Worm (Caenorhabditis elegans) whole organism, late embryonic: ENCODE results near the gene fbxc-47.

Source experiments
- C08G9.2 ChIP-seq: sonication (generic microtip); optimal IDR thresholded peaks from 2 replicates; lab custom pipeline; 2016; ENCODE audit warnings: mild to moderate bottlenecking, missing genetic modification characterization, moderate library complexity, missing compliant biosample characterization
- C38D4.7 ChIP-seq: fragments of 200-800 bp; sonication (Bioruptor generic); optimal IDR thresholded peaks from 2 replicates; lab custom pipeline; 2018; ENCODE audit warnings: mild to moderate bottlenecking, missing genetic modification characterization, moderate library complexity, missing compliant biosample characterization
- K02D7.2 ChIP-seq: sonication (generic microtip); optimal IDR thresholded peaks from 2 replicates; lab custom pipeline; 2017; ENCODE audit warnings: mild to moderate bottlenecking, missing genetic modification characterization, missing compliant biosample characterization
- K09A11.1 ChIP-seq: sonication (generic microtip); optimal IDR thresholded peaks from 2 replicates; lab custom pipeline; 2017; ENCODE audit warnings: antibody characterized with exemption, mild to moderate bottlenecking, missing genetic modification characterization, missing compliant biosample characterization; ENCODE audit not compliant: insufficient read depth
- T23F11.4 ChIP-seq: fragments of 200-800 bp; sonication (Bioruptor generic); optimal IDR thresholded peaks from 2 replicates; lab custom pipeline; 2018; ENCODE audit warnings: mild to moderate bottlenecking, missing genetic modification characterization, missing compliant biosample characterization
- ama-1 ChIP-seq: fragments of 150-350 bp; optimal IDR thresholded peaks from 2 replicates; lab custom pipeline; 2014
- ceh-14 ChIP-seq: sonication (generic microtip); optimal IDR thresholded peaks from 2 replicates; lab custom pipeline; 2016; ENCODE audit warnings: missing genotype, missing genetic modification characterization, missing compliant biosample characterization
- ceh-18 ChIP-seq: sonication (generic microtip); optimal IDR thresholded peaks from 2 replicates; lab custom pipeline; 2016; ENCODE audit warnings: missing genetic modification characterization, missing compliant biosample characterization
- ceh-19 ChIP-seq: fragments of 200-800 bp; sonication (Bioruptor generic); optimal IDR thresholded peaks from 2 replicates; lab custom pipeline; 2018; ENCODE audit warnings: mild to moderate bottlenecking, missing genetic modification characterization, missing compliant biosample characterization
- ceh-2 ChIP-seq: sonication (generic microtip); optimal IDR thresholded peaks from 2 replicates; lab custom pipeline; 2016; ENCODE audit warnings: missing genotype, missing genetic modification characterization, missing compliant biosample characterization
- ceh-22 ChIP-seq: sonication (generic microtip); optimal IDR thresholded peaks from 2 replicates; lab custom pipeline; 2017; ENCODE audit warnings: missing biosample characterization, missing genetic modification characterization
- ceh-24 ChIP-seq: sonication (generic microtip); optimal IDR thresholded peaks from 2 replicates; lab custom pipeline; 2016; ENCODE audit warnings: mild to moderate bottlenecking, missing genetic modification characterization, missing compliant biosample characterization
- ceh-30 ChIP-seq: fragments of 150-350 bp; optimal IDR thresholded peaks from 2 replicates; lab custom pipeline; 2014; ENCODE audit warnings: missing biosample characterization, missing genetic modification characterization
- ceh-31 ChIP-seq: sonication (generic microtip); optimal IDR thresholded peaks from 2 replicates; lab custom pipeline; 2016; ENCODE audit warnings: missing genetic modification characterization, missing compliant biosample characterization
- ceh-34 ChIP-seq: sonication (generic microtip); optimal IDR thresholded peaks from 2 replicates; lab custom pipeline; 2016; ENCODE audit warnings: mild to moderate bottlenecking, missing genetic modification characterization, missing compliant biosample characterization
- ceh-45 ChIP-seq: fragments of 200-800 bp; sonication (Bioruptor generic); IDR thresholded peaks from 2 replicates; pipeline ENCODE4 v1.3.6; 2022; ENCODE audit warnings: missing genetic modification reagents, missing genetic modification characterization, missing compliant biosample characterization
- ceh-48 ChIP-seq: sonication (generic microtip); optimal IDR thresholded peaks from 2 replicates; lab custom pipeline; 2016; ENCODE audit warnings: missing genetic modification characterization, inconsistent platforms, missing compliant biosample characterization
- ceh-6 ChIP-seq: fragments of 200-800 bp; sonication (Bioruptor generic); optimal IDR thresholded peaks from 2 replicates; lab custom pipeline; 2018; ENCODE audit warnings: mild to moderate bottlenecking, missing genetic modification characterization, missing compliant biosample characterization
- ceh-9 ChIP-seq: sonication (generic microtip); optimal IDR thresholded peaks from 2 replicates; lab custom pipeline; 2016; ENCODE audit warnings: mild to moderate bottlenecking, missing genetic modification characterization, inconsistent platforms, missing compliant biosample characterization
- dmd-4 ChIP-seq: sonication (generic microtip); optimal IDR thresholded peaks from 2 replicates; lab custom pipeline; 2016; ENCODE audit warnings: borderline replicate concordance, missing genetic modification characterization, missing compliant biosample characterization
- dve-1 ChIP-seq: sonication (generic microtip); optimal IDR thresholded peaks from 2 replicates; lab custom pipeline; 2017; ENCODE audit warnings: antibody characterized with exemption, mild to moderate bottlenecking, missing genetic modification characterization, missing compliant biosample characterization
- elt-2 ChIP-seq: sonication (generic microtip); optimal IDR thresholded peaks from 2 replicates; lab custom pipeline; 2016; ENCODE audit warnings: missing genetic modification reagents, missing genetic modification characterization, missing compliant biosample characterization
- elt-4 ChIP-seq: sonication (generic microtip); optimal IDR thresholded peaks from 2 replicates; lab custom pipeline; 2016; ENCODE audit warnings: missing genetic modification characterization, missing compliant biosample characterization
- ets-4 ChIP-seq: sonication (generic microtip); optimal IDR thresholded peaks from 2 replicates; lab custom pipeline; 2016; ENCODE audit warnings: missing genetic modification characterization, missing compliant biosample characterization
- fax-1 ChIP-seq: sonication (generic microtip); optimal IDR thresholded peaks from 2 replicates; lab custom pipeline; 2016; ENCODE audit warnings: missing genotype, missing genetic modification characterization, missing compliant biosample characterization
- fkh-10 ChIP-seq: fragments of 150-350 bp; optimal IDR thresholded peaks from 2 replicates; lab custom pipeline; 2014; ENCODE audit warnings: missing biosample characterization, missing genetic modification reagents, missing genetic modification characterization
- fkh-6 ChIP-seq: sonication (generic microtip); optimal IDR thresholded peaks from 2 replicates; lab custom pipeline; 2016; ENCODE audit warnings: missing genetic modification characterization, missing compliant biosample characterization
- gmeb-2 ChIP-seq: sonication (generic microtip); optimal IDR thresholded peaks from 2 replicates; lab custom pipeline; 2016; ENCODE audit warnings: missing genetic modification characterization, inconsistent platforms, missing compliant biosample characterization
- hlh-15 ChIP-seq: sonication (generic microtip); optimal IDR thresholded peaks from 2 replicates; lab custom pipeline; 2016; ENCODE audit warnings: missing genetic modification characterization, missing compliant biosample characterization
- hlh-30 ChIP-seq: sonication (generic microtip); optimal IDR thresholded peaks from 2 replicates; lab custom pipeline; 2017; ENCODE audit warnings: antibody characterized with exemption, missing genetic modification characterization, missing compliant biosample characterization; ENCODE audit not compliant: insufficient read depth
- hlh-6 ChIP-seq: sonication (generic microtip); optimal IDR thresholded peaks from 2 replicates; lab custom pipeline; 2016; ENCODE audit warnings: missing genotype, missing genetic modification characterization, missing compliant biosample characterization
- hlh-8 ChIP-seq: sonication (generic microtip); optimal IDR thresholded peaks from 2 replicates; lab custom pipeline; 2016; ENCODE audit warnings: missing genotype, missing genetic modification characterization, missing compliant biosample characterization
- madf-2 ChIP-seq: sonication (generic microtip); optimal IDR thresholded peaks from 2 replicates; lab custom pipeline; 2017; ENCODE audit warnings: missing genetic modification characterization, missing compliant biosample characterization
- mec-3 ChIP-seq: sonication (generic microtip); optimal IDR thresholded peaks from 2 replicates; lab custom pipeline; 2016; ENCODE audit warnings: borderline replicate concordance, missing genetic modification characterization, missing compliant biosample characterization
- nhr-232 ChIP-seq: sonication (generic microtip); optimal IDR thresholded peaks from 2 replicates; lab custom pipeline; 2016; ENCODE audit warnings: missing genetic modification characterization, missing compliant biosample characterization
- odd-2 ChIP-seq: sonication (generic microtip); optimal IDR thresholded peaks from 2 replicates; lab custom pipeline; 2017; ENCODE audit warnings: antibody characterized with exemption, mild to moderate bottlenecking, missing genetic modification characterization, missing compliant biosample characterization
- pat-9 ChIP-seq: fragments of 200-800 bp; sonication (Bioruptor generic); optimal IDR thresholded peaks from 2 replicates; lab custom pipeline; 2018; ENCODE audit warnings: mild to moderate bottlenecking, missing genetic modification characterization, moderate library complexity, missing compliant biosample characterization
- pha-4 ChIP-seq: fragments of 150-350 bp; optimal IDR thresholded peaks from 2 replicates; lab custom pipeline; 2018; ENCODE audit warnings: missing biosample characterization, missing genetic modification reagents, missing genetic modification characterization
- ref-2 ChIP-seq: sonication (generic microtip); optimal IDR thresholded peaks from 2 replicates; lab custom pipeline; 2016; ENCODE audit warnings: missing genetic modification characterization, missing compliant biosample characterization
- rnt-1 ChIP-seq: sonication (generic microtip); optimal IDR thresholded peaks from 2 replicates; lab custom pipeline; 2016; ENCODE audit warnings: missing genetic modification characterization, missing compliant biosample characterization
- sdc-2 ChIP-seq: sonication (generic microtip); optimal IDR thresholded peaks from 2 replicates; lab custom pipeline; 2016; ENCODE audit warnings: missing genotype, missing genetic modification characterization, missing compliant biosample characterization
- sox-2 ChIP-seq: fragments of 200-800 bp; sonication (Bioruptor generic); IDR thresholded peaks from 2 replicates; pipeline ENCODE4 v1.3.6; 2022; ENCODE audit warnings: missing genetic modification reagents, missing genetic modification characterization, missing compliant biosample characterization
- sox-4 ChIP-seq: sonication (generic microtip); optimal IDR thresholded peaks from 2 replicates; lab custom pipeline; 2017; ENCODE audit warnings: mild to moderate bottlenecking, missing genetic modification characterization, inconsistent platforms, missing compliant biosample characterization
- syd-9 ChIP-seq: sonication (generic microtip); optimal IDR thresholded peaks from 2 replicates; lab custom pipeline; 2016; ENCODE audit warnings: mild to moderate bottlenecking, missing genetic modification characterization, moderate library complexity, missing compliant biosample characterization
- ttx-3 ChIP-seq: sonication (generic microtip); optimal IDR thresholded peaks from 2 replicates; lab custom pipeline; 2016; ENCODE audit warnings: missing genetic modification reagents, missing genetic modification characterization, missing compliant biosample characterization
- unc-3 ChIP-seq, 2 experiments: fragments of 200-800 bp in 1 of 2; sonication (Bioruptor generic) in 1 of 2; sonication (generic microtip) in 1 of 2; conservative IDR thresholded peaks in 1 of 2; optimal IDR thresholded peaks in 1 of 2; 2 replicates each; pipeline versions ENCODE4 v1.3.6 to Lab custom; 2016 to 2022; ENCODE audit warnings: missing compliant biosample characterization in 2 of 2, missing genetic modification characterization in 2 of 2, missing genetic modification reagents in 1 of 2
- zip-5 ChIP-seq: sonication (generic microtip); optimal IDR thresholded peaks from 2 replicates; lab custom pipeline; 2016; ENCODE audit warnings: missing genetic modification characterization, missing compliant biosample characterization
- ztf-16 ChIP-seq: sonication (generic microtip); optimal IDR thresholded peaks from 2 replicates; lab custom pipeline; 2017; ENCODE audit warnings: missing genetic modification characterization, missing compliant biosample characterization

The fbxc-47 gene

ce11 chrIV:3797442-3797841, 7.9 kb upstream of the fbxc-47 start:
- peak; percentile 33 for TF ChIP-seq mec-3 (tag; lab: Kevin White, UChicago)
- TF ChIP-seq ceh-6 (GFP tag; lab: Kevin White, UChicago) = no peak

ce11 chrIV:3800952-3801351, 4.4 kb upstream of the fbxc-47 start, which contains the start of gene osm-3:
Gene osm-3 (minus strand): TSS chrIV:3801052.
- no peak for TF ChIP-seq dmd-4 (tag; lab: Kevin White, UChicago)
- no peak for TF ChIP-seq ceh-34 (tag; lab: Kevin White, UChicago)
- TF ChIP-seq nhr-232 (tag; lab: Kevin White, UChicago) = no peak
- TF ChIP-seq, all 69 proteins: peak for 0

DNA sequence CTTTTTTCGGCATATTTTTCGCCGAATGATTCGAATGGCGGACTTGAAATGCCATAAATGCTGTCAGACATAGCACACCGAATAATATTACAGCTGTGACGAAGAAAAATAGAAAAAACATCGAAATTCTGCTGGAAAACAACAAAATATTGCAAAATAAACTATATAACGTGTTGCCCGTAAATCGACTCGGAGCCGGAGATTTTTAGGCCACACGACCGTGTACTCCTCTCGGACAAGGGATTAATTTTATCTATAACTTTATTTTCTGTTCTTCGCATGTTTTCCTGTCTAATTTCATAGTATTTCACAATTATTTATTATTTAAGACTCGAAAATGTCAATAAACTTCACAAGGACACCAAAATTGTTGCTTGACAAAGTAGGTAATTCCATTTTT, 2.1 kb upstream of the fbxc-47 start, which contains the start of the genes algn-14 and M02B7.2:
Gene algn-14 (minus strand): TSS at position 175 of the 400 bp plus-strand sequence.
Gene M02B7.2 (plus strand): TSS at position 330 of the 400 bp plus-strand sequence.
- TF ChIP-seq pat-9 (tag; lab: Kevin White, UChicago) (no peak), madf-2 (no peak), hlh-8 (tag; lab: Kevin White, UChicago) (peak; percentile 71), ets-4 (tag; lab: Kevin White, UChicago) (peak; percentile 62), K02D7.2 (tag; lab: Kevin White, UChicago) (no peak), hlh-30 (tag; lab: Kevin White, UChicago) (no peak), ceh-48 (tag; lab: Kevin White, UChicago) (no peak), zip-5 (tag; lab: Kevin White, UChicago) (peak; percentile 60), hlh-15 (tag; lab: Kevin White, UChicago) (no peak), gmeb-2 (tag; lab: Kevin White, UChicago) (no peak), hlh-6 (tag; lab: Kevin White, UChicago) (no peak), mec-3 (tag; lab: Kevin White, UChicago) (peak; percentile 42), fkh-6 (tag; lab: Kevin White, UChicago) (no peak), ceh-45 (no peak), ceh-14 (tag; lab: Kevin White, UChicago) (no peak), fkh-10 (GFP tag; lab: Kevin White, UChicago) (no peak), unc-3 (GFP tag; conservative IDR thresholded peaks at IDR 0.05; lab: Robert Waterston, UW) (no peak), unc-3 (tag; optimal IDR thresholded peaks at IDR 0.05; lab: Kevin White, UChicago) (no peak), fax-1 (tag; lab: Kevin White, UChicago) (peak; percentile 1), ttx-3 (tag; lab: Kevin White, UChicago) (no peak), sox-2 (GFP tag; lab: Robert Waterston, UW) (no peak), ztf-16 (tag; lab: Kevin White, UChicago) (no peak), K09A11.1 (no peak), dmd-4 (tag; lab: Kevin White, UChicago) (no peak), syd-9 (tag; lab: Kevin White, UChicago) (no peak), C38D4.7 (GFP tag; lab: Kevin White, UChicago) (no peak), ama-1 (lab: Kevin White, UChicago) (no peak), ceh-18 (tag; lab: Kevin White, UChicago) (no peak), sox-4 (tag; lab: Kevin White, UChicago) (no peak), pha-4 (tag; lab: Kevin White, UChicago) (no peak), ceh-30 (tag; lab: Kevin White, UChicago) (no peak), ceh-9 (tag; lab: Kevin White, UChicago) (no peak), ceh-19 (GFP tag; lab: Kevin White, UChicago) (no peak), ref-2 (tag; lab: Kevin White, UChicago) (peak; percentile 70), ceh-2 (peak; percentile 77), ceh-24 (tag; lab: Kevin White, UChicago) (no peak), rnt-1 (tag; lab: Kevin White, UChicago) (peak; percentile 40), C08G9.2 (peak; percentile 83), dve-1 (tag; lab: Kevin White, UChicago) (no peak), T23F11.4 (GFP tag; lab: Kevin White, UChicago) (no peak), elt-2 (tag; lab: Kevin White, UChicago) (peak; percentile 37), sdc-2 (tag; lab: Kevin White, UChicago) (peak; percentile 1), ceh-31 (tag; lab: Kevin White, UChicago) (peak; percentile 88), elt-4 (tag; lab: Kevin White, UChicago) (no peak), odd-2 (tag; lab: Kevin White, UChicago) (no peak), ceh-22 (no peak), ceh-34 (tag; lab: Kevin White, UChicago) (no peak)
